Fruit fly (Drosophila melanogaster) whole organism, embryonic: Measurements from ENCODE around the gene CG44362.

Source experiments
- CG2116 ChIP-seq: fragments of 200-800 bp; sonication (Bioruptor generic); optimal IDR thresholded peaks from 3 replicates; lab custom pipeline; 2018; ENCODE audit warnings: missing biosample characterization, mild to moderate bottlenecking, missing genetic modification characterization
- Trl ChIP-seq, 3 experiments: fragments of >200 bp in 2 of 3; fragments of 200-800 bp in 1 of 3; sonication (Bioruptor generic) in 1 of 3; optimal IDR thresholded peaks; 2 replicates in 1 of 3; 3 replicates in 2 of 3; lab custom pipeline; 2016 to 2017; ENCODE audit warnings: missing biosample characterization in 1 of 3, missing genetic modification characterization in 1 of 3
- hbn ChIP-seq: fragments of 200-800 bp; sonication (Bioruptor generic); IDR thresholded peaks from 2 replicates; pipeline ENCODE4 v1.3.6; 2022; ENCODE audit warnings: missing biosample characterization, missing genetic modification characterization; ENCODE audit not compliant: partially characterized antibody
- sr ChIP-seq: fragments of 200-800 bp; sonication (Bioruptor generic); IDR thresholded peaks from 3 replicates; pipeline ENCODE4 v1.3.6; 2022; ENCODE audit warnings: missing biosample characterization, missing genetic modification characterization
- trem ChIP-seq: fragments of 200-800 bp; optimal IDR thresholded peaks from 3 replicates; lab custom pipeline; 2019; ENCODE audit warnings: missing biosample characterization, mild to moderate bottlenecking, missing genetic modification characterization, moderate library complexity

- TF ChIP-seq trem (tag; lab: Kevin White, UChicago) (no peak), sr (GFP tag; lab: Robert Waterston, UW) (no peak), Trl (optimal IDR thresholded peaks at IDR 0.05; lab: Kevin White, UChicago) (no peak), Trl (GFP tag; optimal IDR thresholded peaks at IDR 0.05; lab: Kevin White, UChicago) (no peak), hbn (GFP tag; lab: Robert Waterston, UW) (no peak), CG2116 (GFP tag; lab: Kevin White, UChicago) (no peak)
Observed at dm6 chr3L:11443474-11444080, 46.2 kb downstream of the CG44362 start.
